Worm (Caenorhabditis elegans) whole organism, late embryonic: Measurements from ENCODE around the gene Y39B6A.33.

Source experiments
- ahr-1 ChIP-seq: sonication (generic microtip); optimal IDR thresholded peaks from 2 replicates; lab custom pipeline; 2016; ENCODE audit warnings: missing genetic modification characterization, missing compliant biosample characterization
- ceh-18 ChIP-seq: sonication (generic microtip); optimal IDR thresholded peaks from 2 replicates; lab custom pipeline; 2016; ENCODE audit warnings: missing genetic modification characterization, missing compliant biosample characterization
- ceh-34 ChIP-seq: sonication (generic microtip); optimal IDR thresholded peaks from 2 replicates; lab custom pipeline; 2016; ENCODE audit warnings: mild to moderate bottlenecking, missing genetic modification characterization, missing compliant biosample characterization
- elt-4 ChIP-seq: sonication (generic microtip); optimal IDR thresholded peaks from 2 replicates; lab custom pipeline; 2016; ENCODE audit warnings: missing genetic modification characterization, missing compliant biosample characterization
- ets-4 ChIP-seq: sonication (generic microtip); optimal IDR thresholded peaks from 2 replicates; lab custom pipeline; 2016; ENCODE audit warnings: missing genetic modification characterization, missing compliant biosample characterization
- eyg-1 ChIP-seq: sonication (generic microtip); optimal IDR thresholded peaks from 2 replicates; lab custom pipeline; 2016; ENCODE audit warnings: missing genotype, missing genetic modification characterization, missing compliant biosample characterization
- fax-1 ChIP-seq: sonication (generic microtip); optimal IDR thresholded peaks from 2 replicates; lab custom pipeline; 2016; ENCODE audit warnings: missing genotype, missing genetic modification characterization, missing compliant biosample characterization
- gmeb-2 ChIP-seq: sonication (generic microtip); optimal IDR thresholded peaks from 2 replicates; lab custom pipeline; 2016; ENCODE audit warnings: missing genetic modification characterization, inconsistent platforms, missing compliant biosample characterization
- nhr-11 ChIP-seq: fragments of 150-350 bp; optimal IDR thresholded peaks from 2 replicates; lab custom pipeline; 2014; ENCODE audit warnings: missing biosample characterization, missing genetic modification characterization
- pag-3 ChIP-seq: sonication (generic microtip); optimal IDR thresholded peaks from 2 replicates; lab custom pipeline; 2016; ENCODE audit warnings: missing compliant biosample characterization, missing genetic modification characterization, borderline replicate concordance
- rnt-1 ChIP-seq: sonication (generic microtip); optimal IDR thresholded peaks from 2 replicates; lab custom pipeline; 2016; ENCODE audit warnings: missing genetic modification characterization, missing compliant biosample characterization
- sox-4 ChIP-seq: sonication (generic microtip); optimal IDR thresholded peaks from 2 replicates; lab custom pipeline; 2017; ENCODE audit warnings: mild to moderate bottlenecking, missing genetic modification characterization, inconsistent platforms, missing compliant biosample characterization

DNA sequence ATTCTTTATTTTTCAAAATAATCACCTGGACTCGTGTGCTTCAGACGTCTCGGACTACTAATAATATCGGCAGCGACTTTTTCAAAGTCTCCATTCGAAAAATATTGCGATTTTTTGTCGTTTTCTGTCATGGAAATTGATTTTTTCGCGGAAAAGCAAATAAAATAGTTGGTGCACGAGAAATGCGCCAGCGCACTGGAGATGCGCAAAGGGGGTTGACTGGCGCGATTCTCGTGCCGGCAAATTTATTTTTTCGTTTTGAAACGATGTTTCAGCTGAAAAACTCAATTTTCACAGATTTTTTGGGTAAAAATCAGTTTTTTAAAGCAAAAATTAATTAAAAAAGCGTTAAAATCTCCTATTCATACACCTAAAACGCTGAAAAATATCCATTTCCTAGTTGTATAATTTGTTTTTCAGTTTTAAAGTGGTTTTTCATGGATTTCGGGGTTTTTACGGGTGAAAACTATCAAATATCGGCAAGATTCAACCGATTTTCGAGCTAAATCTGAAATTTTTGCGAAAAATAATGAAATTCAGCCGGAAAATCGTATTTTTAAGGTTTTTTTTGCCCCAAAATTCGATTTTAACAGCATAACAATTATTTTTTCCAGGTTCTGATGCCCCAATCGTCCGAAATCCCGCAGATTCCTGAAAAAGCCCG, 11.4 kb upstream of the Y39B6A.33 start, which contains the start of the genes reps-1 and Y39B6A.37:
- TF ChIP-seq fax-1 (tag; lab: Kevin White, UChicago) = no peak
- no peak for TF ChIP-seq ets-4 (tag; lab: Kevin White, UChicago)
- no peak for TF ChIP-seq rnt-1 (tag; lab: Kevin White, UChicago)
- no peak for TF ChIP-seq ahr-1 (tag; lab: Kevin White, UChicago)
- no peak for TF ChIP-seq elt-4 (tag; lab: Kevin White, UChicago)
- no peak for TF ChIP-seq eyg-1 (tag; lab: Kevin White, UChicago)
- TF ChIP-seq sox-4 (tag; lab: Kevin White, UChicago) = no peak
- TF ChIP-seq ceh-34 (tag; lab: Kevin White, UChicago) = no peak
- TF ChIP-seq pag-3 (tag; lab: Kevin White, UChicago) = no peak
- no peak for TF ChIP-seq ceh-18
- TF ChIP-seq gmeb-2 = no peak
- TF ChIP-seq nhr-11 (tag; lab: Kevin White, UChicago) = no peak
